Fruit fly (Drosophila melanogaster): ENCODE results near the gene Pde1c.
A peak's percentile ranks its signal among the peaks of the same experiment; 100 is the strongest.

Pde1c gene

dm6 chr2L:11942826-11943225, 14.5 kb upstream of the Pde1c start:
- TF ChIP-seq CG11294 (GFP tag; IDR thresholded peaks at IDR 0.05) = no peak
- TF ChIP-seq CG6276 (GFP tag; optimal IDR thresholded peaks at IDR 0.05) = no peak
- TF ChIP-seq CG1621 (tag; optimal IDR thresholded peaks at IDR 0.05) = no peak
- no peak for TF ChIP-seq CG8319 (GFP tag; optimal IDR thresholded peaks at IDR 0.05)
- no peak for TF ChIP-seq spab (GFP tag; optimal IDR thresholded peaks at IDR 0.05)
- TF ChIP-seq dac (GFP tag; optimal IDR thresholded peaks at IDR 0.05) = no peak

- no peak for TF ChIP-seq Ets21C (GFP tag; optimal IDR thresholded peaks at IDR 0.05)
- TF ChIP-seq CG4318 (GFP tag; optimal IDR thresholded peaks at IDR 0.05) = no peak
- TF ChIP-seq Lpt (GFP tag; optimal IDR thresholded peaks at IDR 0.05) = no peak
- no peak for TF ChIP-seq CG6854 (GFP tag; optimal IDR thresholded peaks at IDR 0.05)
- no peak for TF ChIP-seq CG3032 (tag; optimal IDR thresholded peaks at IDR 0.05)
- no peak for TF ChIP-seq CG6276 (GFP tag; optimal IDR thresholded peaks at IDR 0.05)
- TF ChIP-seq CG7368 (GFP tag; optimal IDR thresholded peaks at IDR 0.05) = no peak
- TF ChIP-seq CG16779 (tag; optimal IDR thresholded peaks at IDR 0.05) = no peak
- TF ChIP-seq CG6792 (GFP tag; optimal IDR thresholded peaks at IDR 0.05) = no peak
- no peak for TF ChIP-seq spab (GFP tag; optimal IDR thresholded peaks at IDR 0.05)
- TF ChIP-seq CG32006 (GFP tag; optimal IDR thresholded peaks at IDR 0.05) = peak; percentile 41
- TF ChIP-seq Gug (GFP tag; IDR thresholded peaks at IDR 0.05) = no peak
- no peak for TF ChIP-seq topi (GFP tag; optimal IDR thresholded peaks at IDR 0.05)
- no peak for TF ChIP-seq CG6808 (GFP tag; optimal IDR thresholded peaks at IDR 0.05)
- TF ChIP-seq eg (GFP tag; IDR thresholded peaks at IDR 0.05) = 0 out of 3 replicates have a peak, but pooled peaks have one; percentile 7
- no peak for TF ChIP-seq Hr38 (GFP tag; optimal IDR thresholded peaks at IDR 0.05)
- TF ChIP-seq Sox15 (GFP tag; optimal IDR thresholded peaks at IDR 0.05) = no peak
- no peak for TF ChIP-seq acj6 (GFP tag; optimal IDR thresholded peaks at IDR 0.05)
- TF ChIP-seq Sox14 (GFP tag; optimal IDR thresholded peaks at IDR 0.05) = no peak
- peak; percentile 5 for TF ChIP-seq OdsH (GFP tag; optimal IDR thresholded peaks at IDR 0.05)
- no peak for TF ChIP-seq ss (GFP tag; optimal IDR thresholded peaks at IDR 0.05)
- no peak for TF ChIP-seq CG9139 (GFP tag; optimal IDR thresholded peaks at IDR 0.05)
- no peak for TF ChIP-seq dsx (GFP tag; optimal IDR thresholded peaks at IDR 0.05; ENCODE audit: poor library complexity, severe bottlenecking)
- no peak for TF ChIP-seq Eip75B (GFP tag; optimal IDR thresholded peaks at IDR 0.05)
- no peak for TF ChIP-seq esn (GFP tag; optimal IDR thresholded peaks at IDR 0.05)
- no peak for TF ChIP-seq CG15336 (GFP tag; IDR thresholded peaks at IDR 0.05)
- no peak for TF ChIP-seq CG8319 (GFP tag; optimal IDR thresholded peaks at IDR 0.05)
- no peak for TF ChIP-seq fd59A (GFP tag; optimal IDR thresholded peaks at IDR 0.05)
- TF ChIP-seq CG10669 (GFP tag; optimal IDR thresholded peaks at IDR 0.05) = no peak
- no peak for TF ChIP-seq CG8119 (GFP tag; IDR thresholded peaks at IDR 0.05)
- TF ChIP-seq CG6163 (GFP tag; IDR thresholded peaks at IDR 0.05) = 0 out of 3 replicates have a peak, but pooled peaks have one; percentile 16
- peak; percentile 12 for TF ChIP-seq net (GFP tag; optimal IDR thresholded peaks at IDR 0.05)
- peak; percentile 11 for TF ChIP-seq Hr4 (GFP tag; optimal IDR thresholded peaks at IDR 0.05)
- TF ChIP-seq CG10631 (GFP tag; optimal IDR thresholded peaks at IDR 0.05) = no peak
- no peak for TF ChIP-seq Smox (GFP tag; optimal IDR thresholded peaks at IDR 0.05)
- TF ChIP-seq lz (GFP tag; optimal IDR thresholded peaks at IDR 0.05) = no peak
- TF ChIP-seq fd85E (GFP tag; optimal IDR thresholded peaks at IDR 0.05) = no peak
- TF ChIP-seq CG3919 (GFP tag; optimal IDR thresholded peaks at IDR 0.05) = no peak
- TF ChIP-seq Ets96B (tag; optimal IDR thresholded peaks at IDR 0.05) = no peak
- TF ChIP-seq achi (GFP tag; optimal IDR thresholded peaks at IDR 0.05) = peak; percentile 10
- TF ChIP-seq Eip93F (GFP tag; optimal IDR thresholded peaks at IDR 0.05) = no peak
- no peak for TF ChIP-seq Met (GFP tag; optimal IDR thresholded peaks at IDR 0.05)
- TF ChIP-seq Eip78C (GFP tag) = no peak
- TF ChIP-seq Blimp-1 (GFP tag; optimal IDR thresholded peaks at IDR 0.05) = no peak
These were observed 13.9 kb upstream of the Pde1c start for dm6 chr2L:11942265-11942664.

Data from whole organism, prepupa.